Worm (Caenorhabditis elegans) whole organism, L1 larva: Measurements from ENCODE around the gene rpap-2.

Experiments
- C16A3.4 ChIP-seq: fragments of 150-350 bp; optimal IDR thresholded peaks from 2 replicates; lab custom pipeline; 2014; ENCODE audit warnings: missing biosample characterization, missing genetic modification characterization
- C34B4.2 ChIP-seq: sonication (generic microtip); optimal IDR thresholded peaks from 2 replicates; lab custom pipeline; 2017; ENCODE audit warnings: mild to moderate bottlenecking, missing genetic modification characterization, missing compliant biosample characterization
- F16B12.6 ChIP-seq: fragments of 150-350 bp; optimal IDR thresholded peaks from 2 replicates; lab custom pipeline; 2014; ENCODE audit warnings: missing biosample characterization, missing genetic modification characterization
- ama-1 ChIP-seq: fragments of 150-350 bp; optimal IDR thresholded peaks from 2 replicates; lab custom pipeline; 2014
- blmp-1 ChIP-seq: fragments of 150-350 bp; optimal IDR thresholded peaks from 2 replicates; lab custom pipeline; 2014; ENCODE audit warnings: missing biosample characterization, missing genetic modification characterization
- ceh-63 ChIP-seq: fragments of 200-800 bp; sonication (Bioruptor generic); optimal IDR thresholded peaks from 2 replicates; lab custom pipeline; 2018; ENCODE audit warnings: mild to moderate bottlenecking, missing genetic modification characterization, missing compliant biosample characterization
- ceh-8 ChIP-seq: fragments of 200-800 bp; sonication (Bioruptor generic); optimal IDR thresholded peaks from 2 replicates; lab custom pipeline; 2018; ENCODE audit warnings: mild to moderate bottlenecking, missing genetic modification characterization, moderate library complexity, missing compliant biosample characterization
- dpl-1 ChIP-seq, 3 experiments: fragments of 150-350 bp in 2 of 3; sonication (generic microtip) in 1 of 3; optimal IDR thresholded peaks; 2 replicates each; lab custom pipeline; 2014 to 2017; ENCODE audit warnings: missing biosample characterization in 3 of 3, missing genetic modification characterization in 3 of 3, missing genetic modification reagents in 3 of 3
- dsc-1 ChIP-seq: sonication (generic microtip); optimal IDR thresholded peaks from 2 replicates; lab custom pipeline; 2016; ENCODE audit warnings: mild to moderate bottlenecking, missing genetic modification characterization, missing compliant biosample characterization
- efl-1 ChIP-seq, 4 experiments: fragments of 150-350 bp; optimal IDR thresholded peaks in 3 of 4; peaks in 1 of 4; 1 replicate in 1 of 4; 2 replicates in 3 of 4; lab custom pipeline; 2014; ENCODE audit warnings: missing biosample characterization in 2 of 4, missing genetic modification characterization in 2 of 4, missing genetic modification reagents in 2 of 4
- egl-27 ChIP-seq, 2 experiments: fragments of 150-350 bp in 1 of 2; sonication (generic microtip); optimal IDR thresholded peaks; 3 replicates each; lab custom pipeline; 2017 to 2018; ENCODE audit warnings: missing biosample characterization in 2 of 2, missing genetic modification characterization in 2 of 2, missing genetic modification reagents in 2 of 2
- elt-3 ChIP-seq, 6 experiments: fragments of 150-350 bp in 1 of 6; sonication (generic microtip); optimal IDR thresholded peaks; 2 replicates each; lab custom pipeline; 2017 to 2018; ENCODE audit warnings: missing biosample characterization in 6 of 6, missing genetic modification characterization in 6 of 6, inconsistent platforms in 1 of 6
- fkh-10 ChIP-seq: sonication (generic microtip); optimal IDR thresholded peaks from 2 replicates; lab custom pipeline; 2017; ENCODE audit warnings: missing biosample characterization, missing genetic modification reagents, missing genetic modification characterization
- fkh-8 ChIP-seq: sonication (generic microtip); optimal IDR thresholded peaks from 2 replicates; lab custom pipeline; 2016; ENCODE audit warnings: mild to moderate bottlenecking, missing genetic modification characterization, missing compliant biosample characterization
- fos-1 ChIP-seq: fragments of 150-350 bp; optimal IDR thresholded peaks from 2 replicates; lab custom pipeline; 2014; ENCODE audit warnings: missing biosample characterization, missing genetic modification characterization
- grh-1 ChIP-seq: fragments of 200-800 bp; sonication (Bioruptor generic); IDR thresholded peaks from 2 replicates; pipeline ENCODE4 v1.3.6; 2022; ENCODE audit warnings: missing genetic modification reagents, missing genetic modification characterization, missing compliant biosample characterization
- hlh-17 ChIP-seq: fragments of 200-800 bp; sonication (Bioruptor generic); optimal IDR thresholded peaks from 2 replicates; lab custom pipeline; 2018; ENCODE audit warnings: missing genetic modification characterization, mild to moderate bottlenecking, missing compliant biosample characterization, moderate library complexity, borderline replicate concordance
- hlh-4 ChIP-seq: sonication (generic microtip); optimal IDR thresholded peaks from 2 replicates; lab custom pipeline; 2016; ENCODE audit warnings: mild to moderate bottlenecking, missing genetic modification characterization, missing compliant biosample characterization
- hpl-2 ChIP-seq: fragments of 150-350 bp; optimal IDR thresholded peaks from 2 replicates; lab custom pipeline; 2014; ENCODE audit warnings: missing biosample characterization, missing genetic modification reagents, missing genetic modification characterization
- irx-1 ChIP-seq: sonication (generic microtip); optimal IDR thresholded peaks from 2 replicates; lab custom pipeline; 2016; ENCODE audit warnings: missing genetic modification characterization, missing compliant biosample characterization
- isw-1 ChIP-seq: fragments of 200-800 bp; sonication (Bioruptor generic); IDR thresholded peaks from 2 replicates; pipeline ENCODE4 v1.3.6; 2022; ENCODE audit warnings: missing genetic modification characterization, missing compliant biosample characterization
- lin-13 ChIP-seq: fragments of 150-350 bp; optimal IDR thresholded peaks from 2 replicates; lab custom pipeline; 2014; ENCODE audit warnings: missing biosample characterization, missing genetic modification reagents, missing genetic modification characterization
- lin-14 ChIP-seq: fragments of 200-800 bp; sonication (Bioruptor generic); optimal IDR thresholded peaks from 2 replicates; lab custom pipeline; 2018; ENCODE audit warnings: mild to moderate bottlenecking, missing genetic modification characterization, moderate library complexity, missing compliant biosample characterization
- lin-15B ChIP-seq: fragments of 150-350 bp; sonication (generic microtip); optimal IDR thresholded peaks from 3 replicates; lab custom pipeline; 2014; ENCODE audit warnings: missing biosample characterization, missing genetic modification characterization
- mab-9 ChIP-seq: fragments of 200-800 bp; sonication (Bioruptor generic); IDR thresholded peaks from 2 replicates; pipeline ENCODE4 v1.3.6; 2022; ENCODE audit warnings: missing genetic modification reagents, missing genetic modification characterization, missing compliant biosample characterization
- mdl-1 ChIP-seq, 2 experiments: fragments of 150-350 bp; optimal IDR thresholded peaks; 2 replicates each; lab custom pipeline; 2014 to 2017; ENCODE audit warnings: missing biosample characterization in 2 of 2, missing genetic modification characterization in 2 of 2, inconsistent platforms in 1 of 2
- mep-1 ChIP-seq: fragments of 150-350 bp; optimal IDR thresholded peaks from 2 replicates; lab custom pipeline; 2014; ENCODE audit warnings: missing biosample characterization, missing genetic modification characterization
- nhr-11 ChIP-seq: fragments of 150-350 bp; optimal IDR thresholded peaks from 2 replicates; lab custom pipeline; 2014; ENCODE audit warnings: missing biosample characterization, missing genetic modification characterization
- nhr-20 ChIP-seq: sonication (generic microtip); optimal IDR thresholded peaks from 2 replicates; lab custom pipeline; 2016; ENCODE audit warnings: mild to moderate bottlenecking, missing genetic modification characterization, missing compliant biosample characterization
- nhr-237 ChIP-seq: fragments of 150-350 bp; optimal IDR thresholded peaks from 2 replicates; lab custom pipeline; 2014; ENCODE audit warnings: missing biosample characterization, missing genetic modification characterization
- nhr-28 ChIP-seq: fragments of 150-350 bp; optimal IDR thresholded peaks from 2 replicates; lab custom pipeline; 2014; ENCODE audit warnings: missing biosample characterization, missing genetic modification characterization
- nhr-71 ChIP-seq: sonication (generic microtip); optimal IDR thresholded peaks from 2 replicates; lab custom pipeline; 2016; ENCODE audit warnings: mild to moderate bottlenecking, missing genetic modification characterization, moderate library complexity, missing compliant biosample characterization
- nhr-77 ChIP-seq: fragments of 150-350 bp; optimal IDR thresholded peaks from 2 replicates; lab custom pipeline; 2014; ENCODE audit warnings: missing biosample characterization, missing genetic modification characterization
- nhr-84 ChIP-seq: sonication (generic microtip); optimal IDR thresholded peaks from 2 replicates; lab custom pipeline; 2017; ENCODE audit warnings: missing biosample characterization, missing genetic modification characterization
- nhr-90 ChIP-seq: sonication (generic microtip); optimal IDR thresholded peaks from 2 replicates; lab custom pipeline; 2016; ENCODE audit warnings: mild to moderate bottlenecking, missing genetic modification characterization, missing compliant biosample characterization; ENCODE audit not compliant: poor library complexity
- pax-3 ChIP-seq: fragments of 200-800 bp; sonication (Bioruptor generic); optimal IDR thresholded peaks from 2 replicates; lab custom pipeline; 2018; ENCODE audit warnings: mild to moderate bottlenecking, missing genetic modification characterization, moderate library complexity, missing compliant biosample characterization
- rnt-1 ChIP-seq: sonication (generic microtip); optimal IDR thresholded peaks from 2 replicates; lab custom pipeline; 2016; ENCODE audit warnings: mild to moderate bottlenecking, missing genetic modification characterization, moderate library complexity, missing compliant biosample characterization
- skn-1 ChIP-seq: fragments of 150-350 bp; optimal IDR thresholded peaks from 2 replicates; lab custom pipeline; 2014; ENCODE audit warnings: missing biosample characterization, missing genetic modification characterization
- snpc-4 ChIP-seq: fragments of 150-350 bp; optimal IDR thresholded peaks from 2 replicates; lab custom pipeline; 2014; ENCODE audit warnings: missing biosample characterization, missing genetic modification characterization
- swsn-7 ChIP-seq: sonication (generic microtip); optimal IDR thresholded peaks from 2 replicates; lab custom pipeline; 2016; ENCODE audit warnings: missing genetic modification characterization, missing compliant biosample characterization
- unc-130 ChIP-seq: fragments of 150-350 bp; optimal IDR thresholded peaks from 2 replicates; lab custom pipeline; 2017; ENCODE audit warnings: missing biosample characterization, missing genetic modification characterization, inconsistent platforms
- unc-62 ChIP-seq: fragments of 150-350 bp; optimal IDR thresholded peaks from 2 replicates; lab custom pipeline; 2014; ENCODE audit warnings: missing biosample characterization, missing genetic modification reagents, missing genetic modification characterization
- unc-86 ChIP-seq: sonication (generic microtip); optimal IDR thresholded peaks from 2 replicates; lab custom pipeline; 2016; ENCODE audit warnings: missing genetic modification characterization, missing compliant biosample characterization
- unc-98 ChIP-seq: fragments of 200-800 bp; sonication (Bioruptor generic); IDR thresholded peaks from 2 replicates; pipeline ENCODE4 v1.3.6; 2022; ENCODE audit warnings: missing genetic modification characterization, missing compliant biosample characterization
- ztf-4 ChIP-seq: fragments of 150-350 bp; optimal IDR thresholded peaks from 2 replicates; lab custom pipeline; 2014; ENCODE audit warnings: missing biosample characterization, missing genetic modification characterization

Gene rpap-2

DNA sequence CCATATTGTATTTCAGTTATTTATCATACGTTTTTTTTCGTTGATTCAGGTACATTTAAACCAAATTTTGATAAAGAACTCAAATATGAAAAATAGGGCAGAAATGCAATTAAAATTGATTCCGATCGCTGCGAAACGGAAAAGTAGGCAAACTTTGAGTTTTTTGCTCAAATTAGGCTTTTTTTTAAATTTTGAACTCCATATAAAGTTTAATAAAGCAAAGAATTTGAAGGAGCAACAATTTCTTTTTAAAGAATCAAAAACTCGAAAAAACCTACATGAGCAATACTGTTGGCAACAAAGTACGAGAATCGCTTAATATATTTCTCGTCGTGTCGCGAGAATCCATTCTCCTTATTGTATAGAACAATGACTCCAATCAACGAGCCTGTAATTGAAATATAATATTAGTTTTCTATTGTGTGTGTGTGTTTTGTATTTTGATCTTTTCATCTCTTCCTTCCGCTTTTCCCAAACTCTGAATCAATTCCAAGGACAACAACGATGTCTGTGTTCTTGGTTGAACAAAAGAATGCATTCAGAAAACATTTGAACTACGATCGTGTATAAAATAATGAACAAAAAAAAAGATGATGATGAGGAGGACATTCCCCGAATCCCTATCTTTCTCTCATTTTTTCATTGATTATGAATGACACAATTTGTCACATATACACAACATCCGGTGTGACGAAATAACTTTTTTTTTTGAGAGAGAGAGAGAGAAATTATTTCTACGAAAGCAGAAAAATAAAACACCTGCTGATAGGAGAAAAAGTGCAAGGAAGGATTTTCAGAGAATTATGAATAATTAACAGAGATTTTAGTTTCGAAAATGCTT lies 11.0 kb downstream of the rpap-2 start:
- peak; percentile 20 for TF ChIP-seq nhr-90 (tag; lab: Kevin White, UChicago)
- TF ChIP-seq blmp-1 (tag; lab: Kevin White, UChicago), result peak; percentile 17
- no peak for TF ChIP-seq swsn-7
- TF ChIP-seq fos-1 (tag; lab: Kevin White, UChicago), result no peak
- peak; percentile 61 for TF ChIP-seq nhr-71 (tag; lab: Kevin White, UChicago)
- peak; percentile 53 for TF ChIP-seq fkh-8
- TF ChIP-seq dpl-1 (GFP tag; optimal IDR thresholded peaks at IDR 0.05; lab: Kevin White, UChicago), result no peak
- TF ChIP-seq lin-14 (GFP tag; lab: Kevin White, UChicago), result peak; percentile 47
- peak; percentile 16 for TF ChIP-seq unc-86
- TF ChIP-seq efl-1 (optimal IDR thresholded peaks at IDR 0.05; lab: Kevin White, UChicago), result no peak
- TF ChIP-seq efl-1 (GFP tag; optimal IDR thresholded peaks at IDR 0.05 in 1 of 2; lab: Kevin White, UChicago), result peak in 1 of 2 experiments; percentile 75
- TF ChIP-seq mep-1 (tag; lab: Kevin White, UChicago), result peak; percentile 13
- TF ChIP-seq unc-62 (GFP tag; lab: Kevin White, UChicago), result no peak
- peak; percentile 18 for TF ChIP-seq skn-1 (tag; lab: Kevin White, UChicago)
- TF ChIP-seq dsc-1 (tag; lab: Kevin White, UChicago), result peak; percentile 25

DNA sequence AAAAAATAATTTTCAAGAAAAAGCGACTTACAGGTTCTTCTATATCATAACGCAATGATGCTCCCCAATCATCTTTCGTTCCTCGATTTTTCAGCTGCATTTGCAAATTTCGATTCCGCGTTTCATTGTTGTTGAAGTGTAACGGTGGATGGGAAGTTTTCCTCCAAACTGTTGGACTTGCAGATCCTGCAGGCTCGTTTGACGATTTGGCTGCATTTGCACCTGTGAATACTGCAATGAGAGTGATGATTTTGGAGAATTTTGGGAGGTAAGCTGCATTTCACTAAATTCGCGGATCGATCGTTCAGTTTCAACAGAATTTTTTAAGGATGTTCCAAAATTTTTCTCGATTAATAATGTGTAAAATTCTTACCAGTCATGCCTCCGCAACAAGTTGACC lies 13.1 kb downstream of the rpap-2 start:
- no peak for TF ChIP-seq snpc-4 (tag; lab: Kevin White, UChicago)
- no peak for TF ChIP-seq F16B12.6
- no peak for TF ChIP-seq irx-1 (tag; lab: Kevin White, UChicago)
- TF ChIP-seq unc-86, result no peak
- TF ChIP-seq ama-1, result no peak
- no peak for TF ChIP-seq ceh-63
- TF ChIP-seq, all 84 proteins: peak for 0

DNA sequence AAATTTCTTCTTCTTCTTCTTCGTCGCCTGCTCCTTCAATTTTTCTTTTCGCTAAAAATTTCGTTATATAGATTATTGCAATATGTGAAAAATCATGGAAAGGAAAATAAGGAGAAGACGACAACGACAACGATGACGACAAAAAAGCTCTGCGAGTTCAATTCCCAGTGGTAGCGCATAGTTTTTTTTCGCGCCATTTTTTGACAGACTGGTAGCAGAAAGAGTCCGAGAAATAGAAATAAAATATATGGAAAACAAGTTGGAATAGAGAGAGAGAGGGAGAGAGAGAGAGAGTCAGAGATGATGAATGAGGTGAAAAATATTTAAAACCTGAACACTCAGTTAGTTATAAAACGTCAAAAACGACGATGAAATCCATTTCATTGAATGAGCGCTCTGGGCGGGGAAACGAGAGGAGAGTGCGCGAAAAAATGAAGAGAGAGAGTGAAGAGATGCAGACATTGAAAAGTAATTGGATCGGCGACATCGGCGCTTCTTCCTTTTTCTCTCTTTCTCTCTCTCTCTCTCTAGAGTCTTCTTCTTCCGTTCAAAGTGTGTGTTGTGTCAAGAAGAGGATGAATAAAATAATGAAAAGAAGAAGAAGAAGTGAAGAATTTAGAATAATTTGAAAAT lies 14.2 kb downstream of the rpap-2 start, which contains the start of gene pde-2:
Gene pde-2 (minus strand): TSS at position 51 of the 633 bp plus-strand sequence.
- TF ChIP-seq egl-27 (tag; optimal IDR thresholded peaks at IDR 0.05; lab: Kevin White, UChicago), result no peak
- TF ChIP-seq rnt-1 (tag; lab: Kevin White, UChicago), result peak; percentile 14
- TF ChIP-seq hlh-4 (tag; lab: Kevin White, UChicago), result no peak
- TF ChIP-seq dsc-1 (tag; lab: Kevin White, UChicago), result peak; percentile 26
- no peak for TF ChIP-seq hpl-2 (GFP tag; lab: Kevin White, UChicago)
- TF ChIP-seq lin-15B, result no peak
- no peak for TF ChIP-seq nhr-84
- no peak for TF ChIP-seq C34B4.2 (tag; lab: Kevin White, UChicago)
- peak in 1 of 2 experiments; percentile 32 for TF ChIP-seq mdl-1 (tag; optimal IDR thresholded peaks at IDR 0.05; lab: Kevin White, UChicago)
- peak; percentile 47 for TF ChIP-seq skn-1 (tag; lab: Kevin White, UChicago)
- peak; percentile 28 for TF ChIP-seq nhr-20 (tag; lab: Kevin White, UChicago)
- no peak for TF ChIP-seq ama-1
- TF ChIP-seq unc-62 (GFP tag; lab: Kevin White, UChicago), result no peak
- peak; percentile 18 to 37 (median 26) for TF ChIP-seq dpl-1 (GFP tag; optimal IDR thresholded peaks at IDR 0.05; lab: Kevin White, UChicago)
- TF ChIP-seq pax-3, result no peak
- no peak for TF ChIP-seq elt-3 (tag; optimal IDR thresholded peaks at IDR 0.05; lab: Kevin White, UChicago)
- no peak for TF ChIP-seq lin-13 (GFP tag; lab: Kevin White, UChicago)
- TF ChIP-seq grh-1, result no peak
- no peak for TF ChIP-seq fos-1 (tag; lab: Kevin White, UChicago)
- peak; percentile 33 for TF ChIP-seq ztf-4
- TF ChIP-seq mep-1 (tag; lab: Kevin White, UChicago), result peak; percentile 78
- TF ChIP-seq nhr-28 (tag; lab: Kevin White, UChicago), result no peak
- peak; percentile 63 for TF ChIP-seq fkh-10 (GFP tag; lab: Kevin White, UChicago)
- TF ChIP-seq C16A3.4, result peak; percentile 14
- TF ChIP-seq nhr-77 (tag; lab: Kevin White, UChicago), result no peak
- no peak for TF ChIP-seq unc-130 (tag; lab: Kevin White, UChicago)
- peak; percentile 78 for TF ChIP-seq blmp-1 (tag; lab: Kevin White, UChicago)
- TF ChIP-seq lin-14 (GFP tag; lab: Kevin White, UChicago), result peak; percentile 89
- TF ChIP-seq mab-9 (GFP tag; lab: Robert Waterston, UW), result no peak
- no peak for TF ChIP-seq hlh-17 (GFP tag; lab: Kevin White, UChicago)
- TF ChIP-seq nhr-11, result no peak
- TF ChIP-seq isw-1 (GFP tag; lab: Robert Waterston, UW), result no peak
- no peak for TF ChIP-seq unc-98 (GFP tag; lab: Robert Waterston, UW)
- no peak for TF ChIP-seq ceh-8
- no peak for TF ChIP-seq nhr-237 (tag; lab: Kevin White, UChicago)
